Worm (Caenorhabditis elegans): ENCODE measurements around the gene cutl-29.

DNA sequence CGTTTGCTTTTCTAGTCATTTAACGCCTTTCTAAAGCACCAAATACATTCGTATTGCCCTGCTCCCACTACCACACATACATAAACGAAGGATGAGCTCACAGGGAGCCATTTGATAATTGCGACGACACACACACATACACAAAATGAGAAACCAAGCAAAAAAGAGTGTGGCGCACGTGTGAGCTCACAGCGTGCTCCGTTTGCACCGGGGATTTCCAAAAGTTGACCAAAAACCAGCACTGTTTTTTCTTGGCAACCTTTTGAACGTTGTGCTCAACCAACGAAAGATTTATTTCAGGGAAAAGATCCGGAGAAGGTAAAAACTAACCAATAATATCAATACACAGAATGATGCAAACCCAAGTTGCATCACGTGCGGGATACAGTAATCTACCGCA, 4.0 kb upstream of the cutl-29 start, which contains the start of gene ksr-1:
- TF ChIP-seq lin-13 (GFP tag; optimal IDR thresholded peaks at IDR 0.05), result no peak
- TF ChIP-seq zfp-3 (GFP tag; conservative IDR thresholded peaks at IDR 0.05), result no peak
- no peak for TF ChIP-seq pha-4 (GFP tag; IDR thresholded peaks at IDR 0.05)
- no peak for TF ChIP-seq pha-4 (tag; optimal IDR thresholded peaks at IDR 0.05)
- TF ChIP-seq mxl-2 (GFP tag; conservative IDR thresholded peaks at IDR 0.05), result no peak
- TF ChIP-seq dve-1 (tag; optimal IDR thresholded peaks at IDR 0.05; ENCODE audit: insufficient read depth), result no peak
- no peak for TF ChIP-seq nhr-77 (tag; optimal IDR thresholded peaks at IDR 0.05)
- TF ChIP-seq zip-11 (GFP tag; IDR thresholded peaks at IDR 0.05), result no peak
- TF ChIP-seq ceh-32 (tag; optimal IDR thresholded peaks at IDR 0.05; ENCODE audit: poor library complexity), result no peak
- no peak for TF ChIP-seq lin-15B (tag; optimal IDR thresholded peaks at IDR 0.05)
